Worm (Caenorhabditis elegans) whole organism, young adult: ENCODE measurements around the gene fipr-12.

ENCODE experiments used
- egl-44 ChIP-seq: fragments of 200-800 bp; sonication (Bioruptor generic); IDR thresholded peaks from 2 replicates; pipeline ENCODE4 v1.3.6; 2022; ENCODE audit warnings: missing genetic modification reagents, missing genetic modification characterization, missing compliant biosample characterization
- hlh-12 ChIP-seq: sonication (generic microtip); optimal IDR thresholded peaks from 2 replicates; lab custom pipeline; 2016; ENCODE audit warnings: missing genetic modification characterization, missing compliant biosample characterization

DNA sequence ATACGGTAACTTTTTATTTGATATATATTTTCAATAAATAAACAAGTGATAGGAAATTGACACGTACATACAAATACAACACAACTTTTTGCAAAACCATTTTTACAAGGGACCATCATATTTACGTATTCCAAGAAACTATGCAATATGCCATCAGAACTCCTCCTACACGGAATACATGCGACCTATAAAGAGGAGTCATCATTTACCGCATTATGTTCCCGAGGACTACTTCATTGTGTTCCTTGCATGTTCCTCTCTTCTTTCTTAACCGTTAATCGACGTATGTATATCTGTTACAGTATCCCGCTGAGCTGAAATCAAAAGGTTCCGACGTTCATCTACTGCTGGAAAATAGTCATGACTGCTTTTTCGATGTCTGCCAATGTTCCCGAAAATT lies 24.7 kb upstream of the fipr-12 start, which contains the start of gene C50H2.5:
- TF ChIP-seq hlh-12 (tag; lab: Kevin White, UChicago), result no peak
- TF ChIP-seq egl-44, result no peak
